Fruit fly (Drosophila melanogaster) whole organism, wandering third instar larva: Measurements from ENCODE around the gene CG9114.
A peak's percentile ranks its signal among the peaks of the same experiment; 100 is the strongest.

ENCODE experiments used
- Abd-B ChIP-seq: fragments of >200 bp; optimal IDR thresholded peaks from 2 replicates; lab custom pipeline; 2017; ENCODE audit warnings: missing biosample characterization, missing genetic modification characterization
- CG9705 ChIP-seq: fragments of 200-800 bp; sonication (Bioruptor generic); optimal IDR thresholded peaks from 2 replicates; lab custom pipeline; 2018; ENCODE audit warnings: missing biosample characterization, mild to moderate bottlenecking, missing genetic modification characterization
- CrebA ChIP-seq: fragments of 200-800 bp; sonication (Bioruptor generic); optimal IDR thresholded peaks from 2 replicates; lab custom pipeline; 2016; ENCODE audit warnings: missing biosample characterization, mild to moderate bottlenecking, missing genetic modification characterization, borderline replicate concordance
- Dfd ChIP-seq: fragments of >200 bp; optimal IDR thresholded peaks from 2 replicates; lab custom pipeline; 2017; ENCODE audit warnings: missing biosample characterization, missing genetic modification characterization
- Dif ChIP-seq: fragments of 200-275, 200-300 bp; sonication (Bioruptor generic); optimal IDR thresholded peaks from 2 replicates; lab custom pipeline; 2018; ENCODE audit warnings: missing biosample characterization, missing genetic modification characterization; ENCODE audit not compliant: partially characterized antibody
- GATAd ChIP-seq: sonication (Bioruptor generic); optimal IDR thresholded peaks from 2 replicates; lab custom pipeline; 2016; ENCODE audit warnings: missing biosample characterization, missing genetic modification characterization
- HLH106 ChIP-seq: fragments of 200-800 bp; optimal IDR thresholded peaks from 3 replicates; lab custom pipeline; 2019; ENCODE audit warnings: missing biosample characterization, mild to moderate bottlenecking, missing genetic modification characterization, moderate library complexity
- Hnf4 ChIP-seq: fragments of 200-800 bp; sonication (Bioruptor generic); optimal IDR thresholded peaks from 2 replicates; lab custom pipeline; 2016; ENCODE audit warnings: missing biosample characterization, mild to moderate bottlenecking, missing genetic modification characterization
- Hr78 ChIP-seq: fragments of >200 bp; optimal IDR thresholded peaks from 2 replicates; lab custom pipeline; 2017; ENCODE audit warnings: missing biosample characterization, missing genetic modification characterization
- Hr83 ChIP-seq: fragments of 200-300 bp; sonication (Bioruptor generic); optimal IDR thresholded peaks from 2 replicates; lab custom pipeline; 2016; ENCODE audit warnings: missing biosample characterization, mild to moderate bottlenecking, missing genetic modification characterization, moderate library complexity; ENCODE audit not compliant: poor library complexity, severe bottlenecking
- Mio ChIP-seq: sonication (Bioruptor generic); optimal IDR thresholded peaks from 2 replicates; lab custom pipeline; 2016; ENCODE audit warnings: missing biosample characterization, missing genetic modification characterization
- Myc ChIP-seq: fragments of >200 bp; optimal IDR thresholded peaks from 2 replicates; lab custom pipeline; 2017
- N ChIP-seq: fragments of >200 bp; optimal IDR thresholded peaks from 2 replicates; lab custom pipeline; 2018; ENCODE audit warnings: missing biosample characterization, missing external identifiers, missing genetic modification characterization
- OdsH ChIP-seq: fragments of 200-800 bp; sonication (Bioruptor generic); optimal IDR thresholded peaks from 2 replicates; lab custom pipeline; 2016; ENCODE audit warnings: missing biosample characterization, mild to moderate bottlenecking, missing genetic modification characterization
- Rel ChIP-seq, 2 experiments: fragments of 200-800 bp; sonication (Bioruptor generic) in 1 of 2; optimal IDR thresholded peaks; 2 replicates in 1 of 2; 3 replicates in 1 of 2; lab custom pipeline; 2016 to 2019; ENCODE audit warnings: mild to moderate bottlenecking in 2 of 2, missing biosample characterization in 2 of 2, missing genetic modification characterization in 2 of 2, moderate library complexity in 1 of 2
- Sp1 ChIP-seq: fragments of 200-800 bp; sonication (Bioruptor generic); optimal IDR thresholded peaks from 3 replicates; lab custom pipeline; 2019; ENCODE audit warnings: missing biosample characterization, mild to moderate bottlenecking, missing genetic modification characterization, moderate library complexity
- Vsx2 ChIP-seq: fragments of 200-300, 225-300 bp; sonication (Bioruptor generic); optimal IDR thresholded peaks from 2 replicates; lab custom pipeline; 2018; ENCODE audit warnings: missing biosample characterization, missing genetic modification characterization; ENCODE audit not compliant: partially characterized antibody
- br ChIP-seq: fragments of 200-800 bp; sonication (Bioruptor generic); optimal IDR thresholded peaks from 2 replicates; lab custom pipeline; 2016; ENCODE audit warnings: missing biosample characterization, missing genetic modification characterization
- brk ChIP-seq: fragments of 200-800 bp; sonication (Bioruptor generic); optimal IDR thresholded peaks from 2 replicates; lab custom pipeline; 2016; ENCODE audit warnings: missing biosample characterization, mild to moderate bottlenecking, missing genetic modification characterization
- dl ChIP-seq, 2 experiments: fragments of 175-275, 200-275 bp in 1 of 2; fragments of 200-275 bp in 1 of 2; sonication (Bioruptor generic); optimal IDR thresholded peaks; lab custom pipeline; 2018; ENCODE audit warnings: mild to moderate bottlenecking in 2 of 2, missing biosample characterization in 2 of 2, missing genetic modification characterization in 2 of 2, moderate library complexity in 2 of 2; ENCODE audit not compliant: partially characterized antibody in 2 of 2, insufficient read depth in 1 of 2
- dmrt93B ChIP-seq: fragments of 200-800 bp; sonication (Bioruptor generic); optimal IDR thresholded peaks from 2 replicates; lab custom pipeline; 2018; ENCODE audit warnings: missing biosample characterization, mild to moderate bottlenecking, missing genetic modification characterization
- dsf ChIP-seq: sonication (Bioruptor generic); optimal IDR thresholded peaks from 2 replicates; lab custom pipeline; 2016; ENCODE audit warnings: missing biosample characterization, missing genetic modification characterization, borderline replicate concordance
- ey ChIP-seq: fragments of 200-800 bp; sonication (Bioruptor generic); optimal IDR thresholded peaks from 2 replicates; lab custom pipeline; 2016; ENCODE audit warnings: missing biosample characterization, missing genetic modification characterization
- foxo ChIP-seq, 2 experiments: fragments of 200-800 bp; sonication (Bioruptor generic); optimal IDR thresholded peaks; 2 replicates in 1 of 2; 3 replicates in 1 of 2; lab custom pipeline; 2016 to 2017; ENCODE audit warnings: missing biosample characterization in 2 of 2, missing genetic modification characterization in 2 of 2
- fru ChIP-seq: fragments of 200-800 bp; sonication (Bioruptor generic); optimal IDR thresholded peaks from 3 replicates; lab custom pipeline; 2016; ENCODE audit warnings: missing biosample characterization, mild to moderate bottlenecking, missing genetic modification characterization
- h ChIP-seq: fragments of 200-800 bp; sonication (Bioruptor generic); optimal IDR thresholded peaks from 3 replicates; lab custom pipeline; 2016; ENCODE audit warnings: missing biosample characterization, mild to moderate bottlenecking, missing genetic modification characterization
- jim ChIP-seq: fragments of 175-275, 200-325 bp; sonication (Bioruptor generic); optimal IDR thresholded peaks from 2 replicates; lab custom pipeline; 2016; ENCODE audit warnings: missing biosample characterization, mild to moderate bottlenecking, missing genetic modification characterization
- lola ChIP-seq: fragments of >200 bp; optimal IDR thresholded peaks from 2 replicates; lab custom pipeline; 2017; ENCODE audit warnings: missing biosample characterization, missing genetic modification characterization
- pan ChIP-seq: fragments of >200 bp; optimal IDR thresholded peaks from 2 replicates; lab custom pipeline; 2017
- psq ChIP-seq: fragments of 200-800 bp; sonication (Bioruptor generic); optimal IDR thresholded peaks from 3 replicates; lab custom pipeline; 2017; ENCODE audit warnings: missing biosample characterization, mild to moderate bottlenecking, missing genetic modification characterization, moderate library complexity
- rgr ChIP-seq: fragments of 200-800 bp; sonication (Bioruptor generic); optimal IDR thresholded peaks from 3 replicates; lab custom pipeline; 2016; ENCODE audit warnings: missing biosample characterization, mild to moderate bottlenecking, missing genetic modification characterization
- sv ChIP-seq: fragments of 200-800 bp; sonication (Bioruptor generic); optimal IDR thresholded peaks from 3 replicates; lab custom pipeline; 2016; ENCODE audit warnings: missing biosample characterization, missing genetic modification characterization
- tai ChIP-seq: sonication (Bioruptor generic); optimal IDR thresholded peaks from 2 replicates; lab custom pipeline; 2016; ENCODE audit warnings: missing biosample characterization, missing genetic modification characterization
- usp ChIP-seq: fragments of >200 bp; optimal IDR thresholded peaks from 2 replicates; lab custom pipeline; 2017; ENCODE audit warnings: missing biosample characterization, missing genetic modification characterization
- woc ChIP-seq: sonication (Bioruptor generic); optimal IDR thresholded peaks from 2 replicates; lab custom pipeline; 2016; ENCODE audit warnings: missing biosample characterization, mild to moderate bottlenecking, missing genetic modification characterization

The CG9114 gene

dm6 chrX:15312882-15313154, 20.1 kb downstream of the CG9114 start:
- TF ChIP-seq CG9705 (GFP tag; lab: Kevin White, UChicago) = no peak
- no peak for TF ChIP-seq Hnf4 (GFP tag; lab: Kevin White, UChicago)
- no peak for TF ChIP-seq Hr78 (GFP tag; lab: Kevin White, UChicago)
- TF ChIP-seq GATAd (GFP tag; lab: Kevin White, UChicago) = no peak
- TF ChIP-seq pan (lab: Kevin White, UChicago) = no peak
- no peak for TF ChIP-seq Dif (GFP tag; lab: Kevin White, UChicago)
- no peak for TF ChIP-seq Dfd (GFP tag; lab: Kevin White, UChicago)

DNA sequence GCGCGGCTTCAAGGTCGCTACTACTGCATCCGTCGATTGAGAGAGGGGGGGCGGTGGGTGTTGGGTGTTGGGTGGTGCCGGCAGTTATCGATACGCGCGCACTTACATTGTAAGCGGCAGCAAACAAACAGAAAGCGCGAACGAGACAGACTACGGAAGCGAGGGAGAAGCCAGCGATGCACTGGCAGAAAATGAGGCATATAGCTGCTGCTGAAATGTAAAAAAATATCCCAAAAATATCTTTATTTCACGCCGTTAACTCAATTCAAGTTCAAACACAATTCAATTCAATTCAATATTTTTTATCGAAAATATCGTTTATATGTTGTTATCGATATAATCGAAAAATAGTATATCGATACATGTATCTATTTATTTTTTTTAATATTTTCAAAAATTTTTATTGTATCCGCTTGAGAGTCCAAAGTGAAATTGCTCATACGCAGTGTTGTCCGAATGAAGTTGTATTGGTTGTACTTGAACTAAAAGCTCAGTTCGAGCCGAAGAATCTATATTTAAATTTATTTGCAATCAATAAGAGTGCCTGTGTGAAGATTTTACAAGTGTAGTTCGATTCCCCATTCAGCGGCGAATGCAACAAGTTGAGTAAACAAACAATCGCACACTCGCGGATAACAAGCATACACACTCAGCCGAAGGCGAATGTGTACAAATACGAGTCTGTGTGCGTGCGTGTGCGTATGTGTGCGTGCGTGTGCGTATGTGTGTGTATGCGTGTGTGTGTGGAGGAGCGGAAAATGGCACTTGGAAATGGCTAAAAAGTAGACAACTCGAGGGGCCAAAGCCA, 20.7 kb downstream of the CG9114 start:
- TF ChIP-seq Sp1 (GFP tag; lab: Kevin White, UChicago) (peak; percentile 5), Myc (lab: Kevin White, UChicago) (no peak), OdsH (GFP tag; lab: Kevin White, UChicago) (no peak), sv (GFP tag; lab: Kevin White, UChicago) (no peak), usp (GFP tag; lab: Kevin White, UChicago) (no peak), woc (GFP tag; lab: Kevin White, UChicago) (no peak), Dfd (GFP tag; lab: Kevin White, UChicago) (peak; percentile 98), dl (GFP tag; optimal IDR thresholded peaks at IDR 0.05; lab: Kevin White, UChicago; ENCODE audit: insufficient read depth in 1 of 2, partially characterized antibody in 2 of 2) (no peak), pan (lab: Kevin White, UChicago) (peak; percentile 73), h (GFP tag; lab: Kevin White, UChicago) (no peak), Hr83 (GFP tag; lab: Kevin White, UChicago) (no peak), Mio (GFP tag; lab: Kevin White, UChicago) (no peak), GATAd (GFP tag; lab: Kevin White, UChicago) (no peak), N (GFP tag; lab: Kevin White, UChicago) (peak; percentile 46), rgr (GFP tag; lab: Kevin White, UChicago) (no peak), CG9705 (GFP tag; lab: Kevin White, UChicago) (no peak), brk (GFP tag; lab: Kevin White, UChicago) (no peak), dsf (GFP tag; lab: Kevin White, UChicago) (no peak), lola (GFP tag; lab: Kevin White, UChicago) (no peak), CrebA (GFP tag; lab: Kevin White, UChicago) (no peak), HLH106 (tag; lab: Kevin White, UChicago) (peak; percentile 20), foxo (GFP tag; optimal IDR thresholded peaks at IDR 0.05; lab: Kevin White, UChicago) (peak in 1 of 2 experiments; percentile 17), psq (no peak), Vsx2 (GFP tag; lab: Kevin White, UChicago) (no peak), Hr78 (GFP tag; lab: Kevin White, UChicago) (no peak), fru (no peak)

- TF ChIP-seq jim (GFP tag; lab: Kevin White, UChicago) = no peak
- no peak for TF ChIP-seq Mio (GFP tag; lab: Kevin White, UChicago)
- no peak for TF ChIP-seq sv (GFP tag; lab: Kevin White, UChicago)
- TF ChIP-seq CG9705 (GFP tag; lab: Kevin White, UChicago) = no peak
- TF ChIP-seq h (GFP tag; lab: Kevin White, UChicago) = no peak
- no peak for TF ChIP-seq Hnf4 (GFP tag; lab: Kevin White, UChicago)
- TF ChIP-seq psq = no peak
- TF ChIP-seq pan (lab: Kevin White, UChicago) = no peak
- TF ChIP-seq fru = no peak
- no peak for TF ChIP-seq dl (GFP tag; optimal IDR thresholded peaks at IDR 0.05; lab: Kevin White, UChicago; ENCODE audit: insufficient read depth in 1 of 2, partially characterized antibody in 2 of 2)
- TF ChIP-seq br = no peak
- no peak for TF ChIP-seq ey (GFP tag; lab: Kevin White, UChicago)
- no peak for TF ChIP-seq Hr78 (GFP tag; lab: Kevin White, UChicago)
These were observed 23.0 kb downstream of the CG9114 start for dm6 chrX:15309918-15310317.

DNA sequence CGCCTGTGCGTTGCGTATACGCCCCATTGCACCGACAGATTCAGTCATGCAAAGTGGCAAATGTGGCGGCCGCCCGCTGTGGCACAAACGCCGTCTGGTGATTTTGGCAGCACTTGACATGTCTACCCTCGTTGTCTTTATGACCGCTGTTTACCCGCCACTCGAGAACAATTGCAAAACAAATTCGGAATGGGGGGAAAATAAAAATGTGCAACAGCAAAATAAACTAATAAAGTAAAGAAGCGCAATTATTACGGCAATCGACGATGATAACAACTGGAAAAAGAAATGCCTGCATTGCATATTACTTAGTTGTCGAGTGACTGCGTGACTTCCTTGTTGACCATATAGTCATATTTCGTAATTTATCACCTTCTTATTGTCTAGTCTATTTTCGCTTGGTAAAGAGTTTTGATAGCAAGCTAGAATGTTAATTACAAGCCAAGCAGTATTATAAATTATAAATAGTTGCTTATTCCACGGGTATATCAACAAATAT, 24.4 kb downstream of the CG9114 start:
- TF ChIP-seq Hr78 (GFP tag; lab: Kevin White, UChicago) = no peak
- no peak for TF ChIP-seq Myc (lab: Kevin White, UChicago)
- TF ChIP-seq rgr (GFP tag; lab: Kevin White, UChicago) = no peak
- no peak for TF ChIP-seq Abd-B
- no peak for TF ChIP-seq Rel (GFP tag; optimal IDR thresholded peaks at IDR 0.05; lab: Kevin White, UChicago)
- no peak for TF ChIP-seq Rel (tag; optimal IDR thresholded peaks at IDR 0.05; lab: Kevin White, UChicago)
- TF ChIP-seq tai (GFP tag; lab: Kevin White, UChicago) = no peak
- no peak for TF ChIP-seq ey (GFP tag; lab: Kevin White, UChicago)
- no peak for TF ChIP-seq CrebA (GFP tag; lab: Kevin White, UChicago)
- TF ChIP-seq Sp1 (GFP tag; lab: Kevin White, UChicago) = no peak
- TF ChIP-seq Dfd (GFP tag; lab: Kevin White, UChicago) = no peak
- no peak for TF ChIP-seq sv (GFP tag; lab: Kevin White, UChicago)
- TF ChIP-seq dmrt93B (GFP tag; lab: Kevin White, UChicago) = no peak
- TF ChIP-seq, all 38 proteins: peak for 0
